Fruit fly (Drosophila melanogaster): ENCODE measurements around the gene CG14384.

CG14384 gene

dm6 chr3R:12982167-12982981, 14.9 kb upstream of the CG14384 start (continued):
- peak; percentile 89 for TF ChIP-seq CG2678 (tag; optimal IDR thresholded peaks at IDR 0.05)
- peak; percentile 2 for TF ChIP-seq CG12236 (GFP tag; optimal IDR thresholded peaks at IDR 0.05)
- TF ChIP-seq phol (tag; optimal IDR thresholded peaks at IDR 0.05) = peak; percentile 71
- TF ChIP-seq CG11695 (GFP tag; IDR thresholded peaks at IDR 0.05) = peak; percentile 56
- TF ChIP-seq CG10366 (GFP tag; IDR thresholded peaks at IDR 0.05) = peak; percentile 67
- no peak for TF ChIP-seq HLH54F (GFP tag; optimal IDR thresholded peaks at IDR 0.05)
- peak; percentile 30 for TF ChIP-seq zen (tag; optimal IDR thresholded peaks at IDR 0.05)
- peak; percentile 50; the same call in 1 of the 3 replicates for TF ChIP-seq Mrtf (GFP tag; IDR thresholded peaks at IDR 0.05)
- no peak for TF ChIP-seq NK7.1 (GFP tag; optimal IDR thresholded peaks at IDR 0.05)
- TF ChIP-seq CG5180 (GFP tag; optimal IDR thresholded peaks at IDR 0.05) = peak; percentile 60
- TF ChIP-seq cg (GFP tag; optimal IDR thresholded peaks at IDR 0.05) = peak; percentile 95
- peak; percentile 52; the same call in 1 of the 3 replicates for TF ChIP-seq ase (GFP tag; IDR thresholded peaks at IDR 0.05)
- peak; percentile 79 for TF ChIP-seq bcd (GFP tag; optimal IDR thresholded peaks at IDR 0.05)
- peak; percentile 51 for TF ChIP-seq CG18011 (GFP tag; optimal IDR thresholded peaks at IDR 0.05)
- peak; percentile 44 for TF ChIP-seq CG1602 (GFP tag; optimal IDR thresholded peaks at IDR 0.05)
- TF ChIP-seq da (GFP tag; optimal IDR thresholded peaks at IDR 0.05) = no peak
- TF ChIP-seq CG10565 (GFP tag; optimal IDR thresholded peaks at IDR 0.05) = peak; percentile 16
- peak; percentile 44 for TF ChIP-seq stwl (tag; optimal IDR thresholded peaks at IDR 0.05)
- peak; percentile 25 for TF ChIP-seq ewg (GFP tag; optimal IDR thresholded peaks at IDR 0.05)
- no peak for TF ChIP-seq CG31365 (tag; optimal IDR thresholded peaks at IDR 0.05)
- TF ChIP-seq row (GFP tag; IDR thresholded peaks at IDR 0.05) = peak; percentile 87
- TF ChIP-seq jing (GFP tag; optimal IDR thresholded peaks at IDR 0.05) = no peak
- TF ChIP-seq CG15479 (GFP tag; optimal IDR thresholded peaks at IDR 0.05) = no peak
- TF ChIP-seq unpg (GFP tag; optimal IDR thresholded peaks at IDR 0.05) = peak; percentile 70
- TF ChIP-seq ssp (GFP tag; IDR thresholded peaks at IDR 0.05) = peak; percentile 14; the same call in 1 of the 2 replicates
- peak; percentile 44 for TF ChIP-seq CG12155 (GFP tag; optimal IDR thresholded peaks at IDR 0.05)
- peak; percentile 83 for TF ChIP-seq CG15269 (tag; optimal IDR thresholded peaks at IDR 0.05)
- TF ChIP-seq cwo (GFP tag; optimal IDR thresholded peaks at IDR 0.05) = peak; percentile 71
- TF ChIP-seq gcm (GFP tag; optimal IDR thresholded peaks at IDR 0.05) = peak; percentile 38
- TF ChIP-seq croc (GFP tag; conservative IDR thresholded peaks at IDR 0.05) = no peak; the same call in 1 of the 3 replicates
- TF ChIP-seq pan (optimal IDR thresholded peaks at IDR 0.05) = no peak
- TF ChIP-seq pan (GFP tag; optimal IDR thresholded peaks at IDR 0.05 in 1 of 2, IDR thresholded peaks at IDR 0.05 in 1 of 2) = peak in 1 of 2 experiments; percentile 64
- TF ChIP-seq chn (GFP tag; optimal IDR thresholded peaks at IDR 0.05) = peak; percentile 62
- TF ChIP-seq CG4707 (GFP tag; optimal IDR thresholded peaks at IDR 0.05) = peak; percentile 13
- peak; percentile 63 for TF ChIP-seq lilli (GFP tag; optimal IDR thresholded peaks at IDR 0.05)
- TF ChIP-seq CG7271 (tag; optimal IDR thresholded peaks at IDR 0.05) = no peak
- peak; percentile 63 for TF ChIP-seq CG3847 (GFP tag; IDR thresholded peaks at IDR 0.05)
- TF ChIP-seq CG32772 (GFP tag; IDR thresholded peaks at IDR 0.05) = peak; percentile 66
- peak in 1 of 2 experiments; percentile 61 for TF ChIP-seq dpn (GFP tag; optimal IDR thresholded peaks at IDR 0.05)
- TF ChIP-seq zfh1 (GFP tag; IDR thresholded peaks at IDR 0.05) = 0 out of 3 replicates have a peak, but pooled peaks have one; percentile 16
- peak; percentile 73 for TF ChIP-seq slbo (GFP tag; IDR thresholded peaks at IDR 0.05)
- TF ChIP-seq tx (GFP tag; optimal IDR thresholded peaks at IDR 0.05) = no peak
- TF ChIP-seq CG17568 (GFP tag; optimal IDR thresholded peaks at IDR 0.05) = peak; percentile 33
- TF ChIP-seq hkb (optimal IDR thresholded peaks at IDR 0.05) = no peak
- TF ChIP-seq hkb (GFP tag; IDR thresholded peaks at IDR 0.05) = peak; percentile 82; the same call in 1 of the 2 replicates
- peak; percentile 74 for TF ChIP-seq CG6813 (GFP tag; optimal IDR thresholded peaks at IDR 0.05)
- TF ChIP-seq D19A (tag; optimal IDR thresholded peaks at IDR 0.05) = peak; percentile 54
- TF ChIP-seq CG8478 (optimal IDR thresholded peaks at IDR 0.05) = peak; percentile 90
- TF ChIP-seq CG7928 (GFP tag; optimal IDR thresholded peaks at IDR 0.05) = peak; percentile 20

All from whole organism, embryonic.